Fruit fly (Drosophila melanogaster): ENCODE results near the gene comm3.

The comm3 gene

DNA sequence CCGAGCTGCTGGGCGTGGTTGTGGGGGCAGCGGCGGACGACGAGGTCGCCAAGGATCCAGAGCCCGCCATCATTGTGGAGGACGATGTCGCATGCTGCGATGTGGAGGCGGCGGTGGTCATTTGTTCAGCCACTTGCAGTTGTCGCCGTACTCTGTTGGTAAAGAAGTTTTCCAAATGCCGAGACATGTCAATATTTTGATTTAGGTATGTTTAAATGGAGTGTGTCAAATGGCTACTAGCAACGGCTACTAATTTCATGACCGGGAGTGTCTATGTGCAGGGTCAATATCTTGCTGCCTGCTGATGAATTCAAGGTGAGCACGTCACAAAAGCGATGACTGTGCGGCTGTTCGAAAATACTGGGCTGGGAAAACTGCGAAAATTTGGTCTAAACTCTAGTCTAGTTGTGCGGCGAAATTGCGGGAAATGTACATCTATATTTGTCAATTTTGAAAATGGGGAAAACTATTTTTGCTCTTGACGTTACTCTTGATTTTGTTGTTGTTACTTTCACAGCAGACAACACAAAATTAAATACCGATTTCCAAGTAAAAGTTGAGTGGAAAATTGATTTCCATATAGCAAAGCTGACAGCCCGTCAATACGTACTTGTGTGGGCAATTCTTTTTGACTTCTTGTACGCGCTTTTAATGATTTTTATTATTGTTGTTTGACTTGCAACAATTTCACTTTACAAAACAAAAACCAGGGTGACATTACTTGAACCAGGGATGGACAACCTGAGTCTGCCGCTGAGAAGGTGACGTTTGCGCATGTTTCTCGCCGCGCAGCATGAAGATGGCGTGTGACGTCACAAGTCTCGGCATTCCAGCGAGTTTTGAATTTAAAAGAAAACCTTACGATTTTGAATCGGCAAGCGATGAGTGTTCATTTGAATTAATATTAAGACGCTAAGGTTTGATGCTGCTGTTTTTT, 59.8 kb downstream of the comm3 start, which contains the start of gene CG7656 (continued):
- TF ChIP-seq Drgx (GFP tag; IDR thresholded peaks at IDR 0.05) (peak; percentile 62), vfl (GFP tag; optimal IDR thresholded peaks at IDR 0.05) (peak; percentile 71), salm (tag; optimal IDR thresholded peaks at IDR 0.05) (no peak), CG1647 (GFP tag; optimal IDR thresholded peaks at IDR 0.05) (peak; percentile 80), pfk (GFP tag; optimal IDR thresholded peaks at IDR 0.05) (peak; percentile 5), CG7556 (GFP tag; optimal IDR thresholded peaks at IDR 0.05) (no peak), ap (GFP tag; IDR thresholded peaks at IDR 0.05) (peak; percentile 26; the same call in 1 of the 2 replicates), Gug (GFP tag; IDR thresholded peaks at IDR 0.05) (peak; percentile 87), Blimp-1 (GFP tag; optimal IDR thresholded peaks at IDR 0.05) (no peak), mam (GFP tag; optimal IDR thresholded peaks at IDR 0.05) (peak; percentile 89), CG14860 (GFP tag; IDR thresholded peaks at IDR 0.05; ENCODE audit: partially characterized antibody) (no peak), CG13894 (tag; optimal IDR thresholded peaks at IDR 0.05) (peak; percentile 25), Vsx1 (GFP tag; optimal IDR thresholded peaks at IDR 0.05) (no peak), lilli (GFP tag; optimal IDR thresholded peaks at IDR 0.05) (peak; percentile 86), MTF-1 (GFP tag; optimal IDR thresholded peaks at IDR 0.05; ENCODE audit: borderline replicate concordance) (peak; percentile 37), Gsc (GFP tag; IDR thresholded peaks at IDR 0.05) (no peak), H2.0 (GFP tag; IDR thresholded peaks at IDR 0.05) (peak; percentile 61), CG6813 (GFP tag; optimal IDR thresholded peaks at IDR 0.05) (peak; percentile 9), Usf (GFP tag; optimal IDR thresholded peaks at IDR 0.05) (no peak), eve (GFP tag; optimal IDR thresholded peaks at IDR 0.05) (no peak), vvl (GFP tag; IDR thresholded peaks at IDR 0.05) (peak; percentile 61), CG17361 (GFP tag; IDR thresholded peaks at IDR 0.05) (no peak), NC2β (GFP tag; optimal IDR thresholded peaks at IDR 0.05) (peak; percentile 72), ssp (GFP tag; IDR thresholded peaks at IDR 0.05) (peak; percentile 40), eyg (GFP tag; optimal IDR thresholded peaks at IDR 0.05) (peak; percentile 60), dysf (GFP tag; IDR thresholded peaks at IDR 0.05) (peak; percentile 52; the same call in 2 of the 3 replicates), CG4404 (GFP tag; IDR thresholded peaks at IDR 0.05) (peak; percentile 15; the same call in 1 of the 2 replicates), jigr1 (GFP tag; IDR thresholded peaks at IDR 0.05) (no peak), NK7.1 (GFP tag; optimal IDR thresholded peaks at IDR 0.05) (peak; percentile 33), fd3F (GFP tag; optimal IDR thresholded peaks at IDR 0.05) (no peak), CG4707 (GFP tag; optimal IDR thresholded peaks at IDR 0.05) (peak; percentile 52), CG4854 (GFP tag; optimal IDR thresholded peaks at IDR 0.05) (no peak), D19A (tag; optimal IDR thresholded peaks at IDR 0.05) (no peak), slou (GFP tag; optimal IDR thresholded peaks at IDR 0.05) (peak; percentile 19), CG3065 (GFP tag; optimal IDR thresholded peaks at IDR 0.05) (no peak), tna (GFP tag; IDR thresholded peaks at IDR 0.05; ENCODE audit: partially characterized antibody) (no peak), Dll (GFP tag; IDR thresholded peaks at IDR 0.05; ENCODE audit: partially characterized antibody) (0 out of 4 replicates have a peak, but pooled peaks have one; percentile 17), unpg (GFP tag; optimal IDR thresholded peaks at IDR 0.05) (peak; percentile 52), toy (GFP tag; IDR thresholded peaks at IDR 0.05) (no peak), Six4 (GFP tag; optimal IDR thresholded peaks at IDR 0.05) (peak; percentile 52), CG17385 (GFP tag; optimal IDR thresholded peaks at IDR 0.05) (peak; percentile 27), CG13296 (GFP tag; optimal IDR thresholded peaks at IDR 0.05) (no peak), Doc3 (GFP tag; IDR thresholded peaks at IDR 0.05; ENCODE audit: partially characterized antibody) (0 out of 3 replicates have a peak, but pooled peaks have one; percentile 22), Dbx (GFP tag; IDR thresholded peaks at IDR 0.05) (peak; percentile 64; the same call in 2 of the 3 replicates), chn (GFP tag; optimal IDR thresholded peaks at IDR 0.05) (peak; percentile 83), CG4282 (GFP tag; optimal IDR thresholded peaks at IDR 0.05) (peak; percentile 58), CG4820 (GFP tag; optimal IDR thresholded peaks at IDR 0.05) (peak; percentile 20), CG10959 (GFP tag; IDR thresholded peaks at IDR 0.05) (peak; percentile 54)
